2 fruit fly cellular contexts compared by ENCODE assay signal in the genomic region with DNA sequence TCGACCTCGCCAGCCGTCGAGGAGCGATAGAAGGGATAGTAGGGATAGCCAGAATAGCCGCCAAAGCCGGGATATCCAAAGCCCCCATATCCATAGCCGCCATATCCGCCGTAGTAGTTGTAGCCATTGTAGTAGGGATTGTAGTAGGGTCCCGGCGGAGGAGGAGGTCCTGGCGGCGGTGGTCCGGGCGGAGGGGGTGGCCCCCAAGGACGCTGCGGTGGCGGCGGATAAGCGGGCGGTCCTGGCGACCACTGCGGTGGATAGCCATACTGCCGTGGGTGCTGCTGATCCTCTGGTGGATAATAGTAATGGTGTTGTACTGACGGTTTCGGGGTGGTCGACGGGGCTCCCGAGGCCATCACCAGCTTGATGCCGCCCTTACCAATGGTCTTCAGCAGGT.
A peak's percentile ranks its signal among the peaks of the same experiment; 100 is the strongest.
TF ChIP-seq lines count a peak whose summit lies in the region.

No protein-coding gene starts in this region.

- TF ChIP-seq CTCF in whole organism, embryonic (GFP tag; optimal IDR thresholded peaks at IDR 0.05; lab: Kevin White, UChicago) = no peak

TF ChIP-seq in whole organism, embryonic, 481 proteins besides CTCF, POLR2A, EP300 and RAD21:
- peak; percentile 65 for TF ChIP-seq Hr39 (optimal IDR thresholded peaks at IDR 0.05; lab: Kevin White, UChicago)
- TF ChIP-seq CG12219 (GFP tag; optimal IDR thresholded peaks at IDR 0.05; lab: Kevin White, UChicago) = no peak
- TF ChIP-seq CG6689 (GFP tag; IDR thresholded peaks at IDR 0.05; lab: Robert Waterston, UW) = 0 out of 2 replicates have a peak, but pooled peaks have one; percentile 21
TF ChIP-seq in whole organism, embryonic: peak in this region for 2.

TF ChIP-seq in whole organism, wandering third instar larva, 38 proteins besides CTCF, POLR2A, EP300 and RAD21:
- no peak for TF ChIP-seq Hr78 (GFP tag; optimal IDR thresholded peaks at IDR 0.05; lab: Kevin White, UChicago)
- no peak for TF ChIP-seq lola (GFP tag; optimal IDR thresholded peaks at IDR 0.05; lab: Kevin White, UChicago)
- TF ChIP-seq Dif (GFP tag; optimal IDR thresholded peaks at IDR 0.05; lab: Kevin White, UChicago; ENCODE audit: partially characterized antibody) = no peak
- TF ChIP-seq Dfd (GFP tag; optimal IDR thresholded peaks at IDR 0.05; lab: Kevin White, UChicago) = peak; percentile 99
- TF ChIP-seq Abd-B (GFP tag; optimal IDR thresholded peaks at IDR 0.05; lab: Kevin White, UChicago) = no peak
- TF ChIP-seq Jra (GFP tag; optimal IDR thresholded peaks at IDR 0.05; lab: Kevin White, UChicago) = no peak
